Worm (Caenorhabditis elegans) whole organism, L4 larva: Measurements from ENCODE around the gene fbxa-55.

Experiments
- F37D6.2 ChIP-seq: sonication (generic microtip); optimal IDR thresholded peaks from 2 replicates; lab custom pipeline; 2016; ENCODE audit warnings: mild to moderate bottlenecking, missing genetic modification characterization, missing compliant biosample characterization
- F44E2.7 ChIP-seq: fragments of 200-800 bp; sonication (Bioruptor generic); IDR thresholded peaks from 2 replicates; pipeline ENCODE4 v2.1.2; 2022; ENCODE audit warnings: missing genetic modification characterization, missing compliant biosample characterization
- F49E8.2 ChIP-seq: sonication (generic microtip); optimal IDR thresholded peaks from 2 replicates; lab custom pipeline; 2016; ENCODE audit warnings: missing compliant biosample characterization, mild to moderate bottlenecking, missing genetic modification characterization, borderline replicate concordance
- T26A8.4 ChIP-seq: fragments of 200-800 bp; sonication (Bioruptor generic); IDR thresholded peaks from 2 replicates; pipeline ENCODE4 v1.3.6; 2022; ENCODE audit warnings: missing genetic modification characterization, missing compliant biosample characterization
- aha-1 ChIP-seq: fragments of 150-350 bp; peaks from one replicate; lab custom pipeline; 2014; ENCODE audit warnings: missing biosample characterization, missing genetic modification characterization
- ces-1 ChIP-seq: fragments of 150-350 bp; sonication (generic microtip); optimal IDR thresholded peaks from 4 replicates; lab custom pipeline; 2014; ENCODE audit warnings: missing biosample characterization, missing genetic modification reagents, missing genetic modification characterization
- daf-12 ChIP-seq: fragments of 150-350 bp; optimal IDR thresholded peaks from 2 replicates; lab custom pipeline; 2014; ENCODE audit warnings: missing biosample characterization, missing genetic modification reagents, missing genetic modification characterization
- dve-1 ChIP-seq: sonication (generic microtip); optimal IDR thresholded peaks from 2 replicates; lab custom pipeline; 2017; ENCODE audit warnings: antibody characterized with exemption, mild to moderate bottlenecking, missing genetic modification characterization, missing compliant biosample characterization; ENCODE audit not compliant: insufficient read depth
- egl-43 ChIP-seq: fragments of 200-800 bp; sonication (Bioruptor generic); IDR thresholded peaks from 2 replicates; pipeline ENCODE4 v1.3.6; 2022; ENCODE audit warnings: missing genetic modification reagents, missing genetic modification characterization, missing compliant biosample characterization
- hlh-11 ChIP-seq: fragments of 200-800 bp; sonication (Bioruptor generic); optimal IDR thresholded peaks from 2 replicates; lab custom pipeline; 2018; ENCODE audit warnings: mild to moderate bottlenecking, missing genetic modification characterization, missing compliant biosample characterization
- hlh-30 ChIP-seq: sonication (generic microtip); optimal IDR thresholded peaks from 2 replicates; lab custom pipeline; 2017; ENCODE audit warnings: antibody characterized with exemption, mild to moderate bottlenecking, missing genetic modification characterization, missing compliant biosample characterization; ENCODE audit not compliant: insufficient read depth
- hmg-1.1 ChIP-seq: fragments of 200-800 bp; sonication (Bioruptor generic); IDR thresholded peaks from 2 replicates; pipeline ENCODE4 v1.3.6; 2022; ENCODE audit warnings: missing genetic modification reagents, missing genetic modification characterization, missing compliant biosample characterization
- jun-1 ChIP-seq: fragments of 150-350 bp; optimal IDR thresholded peaks from 2 replicates; lab custom pipeline; 2014; ENCODE audit warnings: missing biosample characterization, missing genetic modification reagents, missing genetic modification characterization
- lim-7 ChIP-seq: fragments of 200-800 bp; sonication (Bioruptor generic); IDR thresholded peaks from 2 replicates; pipeline ENCODE4 v1.3.6; 2022; ENCODE audit warnings: missing genetic modification characterization, missing compliant biosample characterization
- lir-3 ChIP-seq: sonication (generic microtip); optimal IDR thresholded peaks from 2 replicates; lab custom pipeline; 2016; ENCODE audit warnings: mild to moderate bottlenecking, missing genetic modification characterization, missing compliant biosample characterization
- madf-5 ChIP-seq, 2 experiments: fragments of 200-800 bp; sonication (Bioruptor generic); IDR thresholded peaks; 2 replicates each; pipeline ENCODE4 v1.3.6; 2022; ENCODE audit warnings: missing compliant biosample characterization in 2 of 2, missing genetic modification characterization in 2 of 2
- mdl-1 ChIP-seq, 2 experiments: fragments of 150-350 bp in 1 of 2; sonication (generic microtip) in 1 of 2; optimal IDR thresholded peaks; 2 replicates each; lab custom pipeline; 2014 to 2017; ENCODE audit warnings: missing biosample characterization in 2 of 2, missing genetic modification characterization in 2 of 2
- mdt-29 ChIP-seq: fragments of 200-800 bp; sonication (Bioruptor generic); IDR thresholded peaks from 2 replicates; pipeline ENCODE4 v1.3.6; 2022; ENCODE audit warnings: missing genetic modification reagents, missing genetic modification characterization, missing compliant biosample characterization
- mep-1 ChIP-seq: fragments of 150-350 bp; sonication (generic microtip); optimal IDR thresholded peaks from 3 replicates; lab custom pipeline; 2014; ENCODE audit warnings: missing biosample characterization, missing genetic modification characterization
- mes-2 ChIP-seq: sonication (generic microtip); optimal IDR thresholded peaks from 2 replicates; lab custom pipeline; 2016; ENCODE audit warnings: missing genotype, mild to moderate bottlenecking, missing genetic modification characterization, missing compliant biosample characterization; ENCODE audit not compliant: poor library complexity, severe bottlenecking
- mxl-2 ChIP-seq: fragments of 200-800 bp; sonication (Bioruptor generic); conservative IDR thresholded peaks from 2 replicates; pipeline ENCODE4 v1.3.6; 2022; ENCODE audit warnings: missing genetic modification reagents, missing genetic modification characterization, missing compliant biosample characterization
- nhr-10 ChIP-seq: fragments of 150-350 bp; optimal IDR thresholded peaks from 2 replicates; lab custom pipeline; 2014; ENCODE audit warnings: missing biosample characterization, missing genetic modification characterization
- nhr-102 ChIP-seq: sonication (generic microtip); optimal IDR thresholded peaks from 2 replicates; lab custom pipeline; 2016; ENCODE audit warnings: mild to moderate bottlenecking, missing genetic modification characterization, moderate library complexity, missing compliant biosample characterization
- nhr-11 ChIP-seq: fragments of 150-350 bp; optimal IDR thresholded peaks from 2 replicates; lab custom pipeline; 2014; ENCODE audit warnings: missing biosample characterization, missing genetic modification characterization
- nhr-237 ChIP-seq: sonication (generic microtip); optimal IDR thresholded peaks from 2 replicates; lab custom pipeline; 2017; ENCODE audit warnings: missing biosample characterization, missing genetic modification characterization
- nhr-42 ChIP-seq: fragments of 200-800 bp; sonication (Bioruptor generic); IDR thresholded peaks from 2 replicates; pipeline ENCODE4 v1.3.6; 2022; ENCODE audit warnings: missing genetic modification characterization, missing compliant biosample characterization
- nhr-6 ChIP-seq: fragments of 150-350 bp; optimal IDR thresholded peaks from 2 replicates; lab custom pipeline; 2014; ENCODE audit warnings: missing biosample characterization, missing genetic modification characterization
- nhr-76 ChIP-seq: fragments of 150-350 bp; optimal IDR thresholded peaks from 2 replicates; lab custom pipeline; 2014; ENCODE audit warnings: missing biosample characterization, missing genetic modification characterization
- pha-4 ChIP-seq, 2 experiments: fragments of 150-350 bp in 1 of 2; fragments of 200-800 bp in 1 of 2; sonication (Bioruptor generic) in 1 of 2; IDR thresholded peaks in 1 of 2; optimal IDR thresholded peaks in 1 of 2; 2 replicates each; pipeline versions ENCODE4 v1.3.6 to Lab custom; 2014 to 2022; ENCODE audit warnings: missing genetic modification characterization in 2 of 2, missing genetic modification reagents in 2 of 2, missing biosample characterization in 1 of 2, missing compliant biosample characterization in 1 of 2
- rbr-2 ChIP-seq: sonication (generic microtip); optimal IDR thresholded peaks from 2 replicates; lab custom pipeline; 2016; ENCODE audit warnings: missing genotype, missing genetic modification characterization, missing compliant biosample characterization
- set-16 ChIP-seq: fragments of 200-800 bp; sonication (Bioruptor generic); IDR thresholded peaks from 2 replicates; pipeline ENCODE4 v1.3.6; 2022; ENCODE audit warnings: missing genetic modification reagents, missing genetic modification characterization, missing compliant biosample characterization
- skn-1 ChIP-seq: fragments of 150-350 bp; optimal IDR thresholded peaks from 2 replicates; lab custom pipeline; 2014; ENCODE audit warnings: missing biosample characterization, missing genetic modification characterization
- snpc-1.2 ChIP-seq: fragments of 200-800 bp; sonication (Bioruptor generic); IDR thresholded peaks from 2 replicates; pipeline ENCODE4 v1.3.6; 2022; ENCODE audit warnings: missing genetic modification reagents, missing genetic modification characterization, missing compliant biosample characterization
- spr-1 ChIP-seq: sonication (generic microtip); optimal IDR thresholded peaks from 2 replicates; lab custom pipeline; 2016; ENCODE audit warnings: mild to moderate bottlenecking, missing genetic modification characterization, missing compliant biosample characterization
- tag-97 ChIP-seq: fragments of 200-800 bp; sonication (Bioruptor generic); IDR thresholded peaks from 2 replicates; pipeline ENCODE4 v1.3.6; 2022; ENCODE audit warnings: missing genetic modification characterization, missing compliant biosample characterization
- unc-130 ChIP-seq: sonication (generic microtip); optimal IDR thresholded peaks from 2 replicates; lab custom pipeline; 2016; ENCODE audit warnings: missing genetic modification reagents, missing genetic modification characterization, missing compliant biosample characterization
- unc-62 ChIP-seq, 3 experiments: fragments of 150-350 bp in 1 of 3; sonication (generic microtip); optimal IDR thresholded peaks in 2 of 3; peaks in 1 of 3; 1 replicate in 1 of 3; 2 replicates in 2 of 3; lab custom pipeline; 2014 to 2017; ENCODE audit warnings: missing biosample characterization in 3 of 3, missing genetic modification characterization in 3 of 3, missing genetic modification reagents in 3 of 3, missing genotype in 1 of 3
- ztf-11 ChIP-seq: fragments of 150-350 bp; optimal IDR thresholded peaks from 2 replicates; lab custom pipeline; 2014; ENCODE audit warnings: missing biosample characterization, missing genetic modification characterization

Gene fbxa-55

DNA sequence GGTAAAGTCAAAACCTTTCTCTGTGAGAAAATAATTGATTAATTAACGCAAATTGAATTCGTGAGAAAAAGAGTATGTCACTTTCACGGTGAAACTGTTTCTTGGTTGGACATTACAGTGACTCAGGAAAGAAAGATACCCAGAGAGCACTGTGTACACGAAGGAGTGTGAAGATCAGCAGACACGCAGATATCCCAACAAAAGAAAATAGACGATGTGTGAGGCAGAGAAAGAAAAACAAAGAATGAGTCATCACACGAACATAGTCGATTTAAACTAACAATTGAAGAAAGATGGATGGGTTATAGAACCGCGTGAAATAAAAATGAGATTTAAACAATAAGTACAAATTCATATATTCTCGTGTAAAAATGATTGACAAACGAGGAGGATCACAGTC lies 27.9 kb downstream of the fbxa-55 start:
- TF ChIP-seq nhr-6 (tag; lab: Kevin White, UChicago) = peak; percentile 62
- no peak for TF ChIP-seq F49E8.2 (tag; lab: Kevin White, UChicago)
- TF ChIP-seq nhr-42 (GFP tag; lab: Robert Waterston, UW) = no peak
- TF ChIP-seq hlh-11 (tag; lab: Kevin White, UChicago) = no peak
- TF ChIP-seq nhr-237 (tag; lab: Kevin White, UChicago) = no peak
- TF ChIP-seq daf-12 (tag; lab: Kevin White, UChicago) = no peak
- TF ChIP-seq mxl-2 (GFP tag; lab: Robert Waterston, UW) = no peak
- no peak for TF ChIP-seq F37D6.2 (tag; lab: Kevin White, UChicago)
- TF ChIP-seq nhr-102 (tag; lab: Kevin White, UChicago) = no peak
- peak; percentile 39 for TF ChIP-seq dve-1 (tag; lab: Kevin White, UChicago)
- peak; percentile 22 for TF ChIP-seq mep-1 (tag; lab: Kevin White, UChicago)
- no peak for TF ChIP-seq mdl-1 (tag; optimal IDR thresholded peaks at IDR 0.05; lab: Kevin White, UChicago)
- peak; percentile 43 for TF ChIP-seq jun-1 (tag; lab: Kevin White, UChicago)
- no peak for TF ChIP-seq ztf-11
- TF ChIP-seq spr-1 (tag; lab: Kevin White, UChicago) = no peak
- no peak for TF ChIP-seq lim-7 (GFP tag; lab: Robert Waterston, UW)
- peak; percentile 9 for TF ChIP-seq mes-2 (tag; lab: Kevin White, UChicago)
- TF ChIP-seq F44E2.7 (GFP tag; lab: Robert Waterston, UW) = no peak
- peak in 1 of 2 experiments; percentile 95 for TF ChIP-seq unc-62 (GFP tag; optimal IDR thresholded peaks at IDR 0.05 in 1 of 2; lab: Kevin White, UChicago)
- no peak for TF ChIP-seq unc-62 (tag; optimal IDR thresholded peaks at IDR 0.05; lab: Kevin White, UChicago)
- TF ChIP-seq mdt-29 = no peak
- no peak for TF ChIP-seq nhr-76 (tag; lab: Kevin White, UChicago)
- no peak for TF ChIP-seq snpc-1.2 (GFP tag; lab: Robert Waterston, UW)
- no peak for TF ChIP-seq nhr-10 (tag; lab: Kevin White, UChicago)
- no peak for TF ChIP-seq unc-130 (GFP tag; lab: Kevin White, UChicago)
- no peak for TF ChIP-seq hmg-1.1 (GFP tag; lab: Robert Waterston, UW)
- peak; percentile 46 for TF ChIP-seq hlh-30 (tag; lab: Kevin White, UChicago)
- TF ChIP-seq rbr-2 (tag; lab: Kevin White, UChicago) = no peak
- TF ChIP-seq set-16 (GFP tag; lab: Robert Waterston, UW) = no peak
- no peak for TF ChIP-seq ces-1 (GFP tag; lab: Kevin White, UChicago)
- no peak for TF ChIP-seq egl-43 (GFP tag; lab: Robert Waterston, UW)
- no peak for TF ChIP-seq pha-4 (GFP tag; IDR thresholded peaks at IDR 0.05; lab: Robert Waterston, UW)
- TF ChIP-seq pha-4 (tag; optimal IDR thresholded peaks at IDR 0.05; lab: Kevin White, UChicago) = no peak
- no peak for TF ChIP-seq nhr-11 (tag; lab: Kevin White, UChicago)
- TF ChIP-seq tag-97 = no peak
- TF ChIP-seq T26A8.4 (GFP tag; lab: Robert Waterston, UW) = peak; percentile 46; the same call in 1 of the 2 replicates
- TF ChIP-seq skn-1 (tag; lab: Kevin White, UChicago) = no peak

DNA sequence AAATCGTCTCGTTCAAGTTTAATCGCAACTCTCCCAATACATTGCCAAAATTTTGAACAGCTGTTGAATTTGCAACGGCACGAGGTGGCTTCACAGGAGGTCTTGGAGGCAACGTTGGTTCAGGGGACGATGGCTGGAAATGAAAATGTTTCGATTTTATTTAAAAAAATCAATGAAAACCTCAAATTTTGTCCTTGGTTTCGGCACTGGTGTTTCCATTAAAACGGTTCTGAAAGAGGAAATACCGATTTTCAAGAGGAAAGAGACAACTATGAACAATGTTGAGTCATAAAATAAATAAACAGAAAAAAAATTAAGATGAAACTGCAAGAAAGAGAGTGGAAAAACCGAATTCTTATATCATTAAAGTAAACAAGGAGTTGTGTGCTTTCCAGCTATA lies 28.6 kb downstream of the fbxa-55 start, which contains the start of gene F23H11.4:
Gene F23H11.4 (minus strand): TSS at position 229 of the 400 bp plus-strand sequence.
- peak; percentile 73 for TF ChIP-seq aha-1
- TF ChIP-seq madf-5 (GFP tag; IDR thresholded peaks at IDR 0.05; lab: Robert Waterston, UW) = no peak
- TF ChIP-seq lir-3 (tag; lab: Kevin White, UChicago) = no peak
